Worm (Caenorhabditis elegans): Measurements from ENCODE around the gene fntb-1.

DNA sequence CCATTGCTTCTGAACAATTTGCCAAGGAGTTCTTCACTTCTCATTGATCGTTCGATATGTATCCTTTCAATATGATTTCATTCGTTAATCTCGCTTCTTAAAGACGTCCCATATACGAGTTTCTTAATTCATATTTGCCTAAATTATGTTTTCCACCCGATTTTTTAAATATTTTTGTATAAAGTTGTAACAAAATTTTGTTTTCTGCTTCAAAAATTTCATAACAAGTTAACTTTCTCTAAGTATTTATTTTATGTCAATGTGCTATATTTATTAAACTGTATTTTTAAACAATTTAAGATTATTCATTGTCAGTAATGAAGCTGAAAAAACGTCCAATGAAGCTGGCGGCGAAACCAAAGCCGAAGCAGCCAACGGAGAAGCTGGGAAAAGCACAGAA lies 1.9 kb downstream of the fntb-1 start, which contains the start of gene F23B12.7:
- no peak for TF ChIP-seq ceh-2 (tag; optimal IDR thresholded peaks at IDR 0.05)
- no peak for TF ChIP-seq pha-4 (tag; optimal IDR thresholded peaks at IDR 0.05)
- TF ChIP-seq fkh-10 (GFP tag; optimal IDR thresholded peaks at IDR 0.05) = no peak
- TF ChIP-seq pha-2 (tag; optimal IDR thresholded peaks at IDR 0.05) = no peak
- TF ChIP-seq F13H6.1 (tag; optimal IDR thresholded peaks at IDR 0.05) = no peak
- no peak for TF ChIP-seq nhr-11 (tag; optimal IDR thresholded peaks at IDR 0.05)
- TF ChIP-seq dmd-4 (tag; optimal IDR thresholded peaks at IDR 0.05; ENCODE audit: borderline replicate concordance) = no peak
